Worm (Caenorhabditis elegans) whole organism, L4/young adult: ENCODE measurements around the gene col-159.

Experiments used
- W03F9.2 ChIP-seq: fragments of 150-350 bp; optimal IDR thresholded peaks from 2 replicates; lab custom pipeline; 2014; ENCODE audit warnings: missing biosample characterization, missing genetic modification characterization
- dao-5 ChIP-seq: sonication (generic microtip); optimal IDR thresholded peaks from 2 replicates; lab custom pipeline; 2016; ENCODE audit warnings: missing genotype, missing genetic modification characterization, moderate library complexity, missing compliant biosample characterization
- him-1 ChIP-seq: sonication (generic microtip); optimal IDR thresholded peaks from 2 replicates; lab custom pipeline; 2016; ENCODE audit warnings: missing genotype, missing genetic modification reagents, missing genetic modification characterization, missing compliant biosample characterization

DNA sequence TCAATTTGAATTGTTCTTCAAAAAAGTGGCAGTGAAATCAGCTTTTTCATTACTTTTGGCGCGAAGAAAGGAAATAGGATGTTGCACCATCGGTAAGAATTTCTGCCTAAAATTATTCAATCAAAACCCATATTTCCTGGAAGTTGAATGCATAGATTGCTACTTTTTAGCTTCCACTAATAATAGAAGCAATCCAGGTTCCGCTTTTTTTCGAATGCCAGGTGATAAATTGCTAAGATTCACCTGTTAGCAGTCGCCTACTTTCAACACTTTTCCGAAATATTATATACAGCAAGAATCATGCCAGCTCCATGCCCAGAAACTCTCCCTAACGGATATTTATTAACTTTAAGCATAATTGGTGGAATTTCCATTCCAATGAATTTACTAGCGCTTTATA, 16.6 kb downstream of the col-159 start, which contains the start of gene sri-6:
- TF ChIP-seq him-1 (tag; lab: Kevin White, UChicago) (no peak), W03F9.2 (tag; lab: Kevin White, UChicago) (no peak), dao-5 (tag; lab: Kevin White, UChicago) (no peak)
